Fruit fly (Drosophila melanogaster): ENCODE measurements around the gene CG5262.

Gene CG5262

DNA sequence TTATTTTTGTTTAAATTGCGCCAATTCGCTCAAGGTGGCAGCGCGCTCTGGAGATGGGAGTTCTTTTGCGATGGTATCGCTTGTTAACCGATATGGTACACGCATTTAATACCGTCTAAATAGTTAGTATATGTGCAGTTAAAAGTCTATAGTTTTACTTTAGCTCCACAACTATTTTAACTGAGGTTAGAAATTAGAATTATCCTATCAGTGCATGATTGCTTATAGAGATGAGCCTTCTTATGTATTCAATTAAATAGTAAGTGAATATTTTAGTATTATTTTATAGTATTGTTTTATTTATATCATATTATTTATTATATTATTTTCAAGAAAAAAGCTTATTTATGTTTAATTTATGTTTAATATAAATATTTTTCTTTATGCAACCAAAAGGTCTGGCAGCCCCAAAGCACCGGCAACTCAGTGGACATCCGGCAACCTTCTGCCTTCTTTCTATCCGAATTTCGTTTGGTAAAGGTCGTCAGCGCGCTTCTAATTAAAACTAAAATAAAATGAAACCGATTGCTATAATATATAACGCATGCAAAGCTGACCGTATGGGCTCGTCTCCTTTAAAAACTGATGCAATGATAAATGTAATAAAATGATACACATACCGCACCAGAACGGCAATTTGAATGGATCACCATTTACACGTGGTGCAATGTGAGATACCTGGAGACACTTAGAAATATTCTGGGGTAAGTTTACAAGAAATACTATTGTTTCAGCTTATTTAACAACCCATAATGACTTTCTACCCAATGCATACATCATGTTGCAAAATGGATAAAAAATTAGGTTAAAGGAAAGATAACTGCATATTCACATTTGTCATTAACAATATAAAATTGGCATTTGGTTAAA, 22.8 kb upstream of the CG5262 start, which contains the start of gene CG5199 (continued):
- peak; percentile 52 for TF ChIP-seq CG31627 (GFP tag; optimal IDR thresholded peaks at IDR 0.05)
- TF ChIP-seq CG6854 (GFP tag; optimal IDR thresholded peaks at IDR 0.05) = no peak
- TF ChIP-seq CG10631 (GFP tag; optimal IDR thresholded peaks at IDR 0.05) = peak; percentile 82
- TF ChIP-seq Sox15 (GFP tag; optimal IDR thresholded peaks at IDR 0.05) = peak; percentile 37
- TF ChIP-seq Lpt (GFP tag; optimal IDR thresholded peaks at IDR 0.05) = peak; percentile 35
- TF ChIP-seq dsx (GFP tag; optimal IDR thresholded peaks at IDR 0.05; ENCODE audit: poor library complexity, severe bottlenecking) = no peak
- TF ChIP-seq CG1621 (tag; optimal IDR thresholded peaks at IDR 0.05) = no peak
- no peak for TF ChIP-seq CG9139 (GFP tag; optimal IDR thresholded peaks at IDR 0.05)
- no peak for TF ChIP-seq Eip75B (GFP tag; optimal IDR thresholded peaks at IDR 0.05)
- peak; percentile 48; the same call in 1 of the 2 replicates for TF ChIP-seq CG11294 (GFP tag; IDR thresholded peaks at IDR 0.05)
- TF ChIP-seq spab (GFP tag; optimal IDR thresholded peaks at IDR 0.05) = no peak
- peak; percentile 50 for TF ChIP-seq esn (GFP tag; optimal IDR thresholded peaks at IDR 0.05)
- peak; percentile 53 for TF ChIP-seq CG11902 (GFP tag; optimal IDR thresholded peaks at IDR 0.05)
- no peak for TF ChIP-seq fd59A (GFP tag; optimal IDR thresholded peaks at IDR 0.05)
- no peak for TF ChIP-seq CG6276 (GFP tag; optimal IDR thresholded peaks at IDR 0.05)
- TF ChIP-seq CG8632 (GFP tag; optimal IDR thresholded peaks at IDR 0.05) = peak; percentile 33
- peak; percentile 63 for TF ChIP-seq CG32006 (GFP tag; optimal IDR thresholded peaks at IDR 0.05)
- peak; percentile 5 for TF ChIP-seq CG7368 (GFP tag; optimal IDR thresholded peaks at IDR 0.05)
- peak; percentile 84 for TF ChIP-seq svp (GFP tag)
- no peak; the same call in 2 of the 3 replicates for TF ChIP-seq eg (GFP tag; IDR thresholded peaks at IDR 0.05)
- TF ChIP-seq Sox102F (GFP tag; optimal IDR thresholded peaks at IDR 0.05) = peak; percentile 1
- TF ChIP-seq CG3919 (GFP tag; optimal IDR thresholded peaks at IDR 0.05) = peak; percentile 68
- TF ChIP-seq Met (GFP tag; optimal IDR thresholded peaks at IDR 0.05) = no peak

- peak; percentile 49 for TF ChIP-seq svp (GFP tag)
- TF ChIP-seq achi (GFP tag; optimal IDR thresholded peaks at IDR 0.05) = no peak
- TF ChIP-seq CG8319 (GFP tag; optimal IDR thresholded peaks at IDR 0.05) = no peak
Measured at dm6 chr3L:20448773-20449172, 18.5 kb upstream of the CG5262 start.

dm6 chr3L:20447957-20448356, 17.7 kb upstream of the CG5262 start:
- no peak for TF ChIP-seq CG7368 (GFP tag; optimal IDR thresholded peaks at IDR 0.05)
- TF ChIP-seq Eip93F (GFP tag; optimal IDR thresholded peaks at IDR 0.05) = peak; percentile 28
- peak; percentile 65 for TF ChIP-seq vri (GFP tag; optimal IDR thresholded peaks at IDR 0.05)
- TF ChIP-seq CG10669 (GFP tag; optimal IDR thresholded peaks at IDR 0.05) = no peak
- TF ChIP-seq CG6808 (GFP tag; optimal IDR thresholded peaks at IDR 0.05) = no peak
- TF ChIP-seq fd85E (GFP tag; optimal IDR thresholded peaks at IDR 0.05) = no peak
- TF ChIP-seq svp (GFP tag) = peak; percentile 11
- TF ChIP-seq Met (GFP tag; optimal IDR thresholded peaks at IDR 0.05) = peak; percentile 23
- TF ChIP-seq Smox (GFP tag; optimal IDR thresholded peaks at IDR 0.05) = peak; percentile 30
- no peak for TF ChIP-seq CG3032 (tag; optimal IDR thresholded peaks at IDR 0.05)
- no peak for TF ChIP-seq Ets96B (tag; optimal IDR thresholded peaks at IDR 0.05)
- no peak for TF ChIP-seq CG3919 (GFP tag; optimal IDR thresholded peaks at IDR 0.05)
- TF ChIP-seq fkh (GFP tag; optimal IDR thresholded peaks at IDR 0.05) = peak; percentile 81
- peak; percentile 60 for TF ChIP-seq Blimp-1 (GFP tag; optimal IDR thresholded peaks at IDR 0.05)
- peak; percentile 7 for TF ChIP-seq dsx (GFP tag; optimal IDR thresholded peaks at IDR 0.05; ENCODE audit: poor library complexity, severe bottlenecking)
- TF ChIP-seq CG11902 (GFP tag; optimal IDR thresholded peaks at IDR 0.05) = no peak
- peak; percentile 18 for TF ChIP-seq Sox102F (GFP tag; optimal IDR thresholded peaks at IDR 0.05)
- peak; percentile 73 for TF ChIP-seq CG6854 (GFP tag; optimal IDR thresholded peaks at IDR 0.05)
- no peak for TF ChIP-seq Lpt (GFP tag; optimal IDR thresholded peaks at IDR 0.05)
- TF ChIP-seq cyc (GFP tag; optimal IDR thresholded peaks at IDR 0.05) = no peak
- TF ChIP-seq OdsH (GFP tag; optimal IDR thresholded peaks at IDR 0.05) = no peak
- TF ChIP-seq CG34406 (GFP tag; optimal IDR thresholded peaks at IDR 0.05) = peak; percentile 32
- TF ChIP-seq esn (GFP tag; optimal IDR thresholded peaks at IDR 0.05) = peak; percentile 42
- TF ChIP-seq CG16779 (tag; optimal IDR thresholded peaks at IDR 0.05) = no peak
- TF ChIP-seq CG8632 (GFP tag; optimal IDR thresholded peaks at IDR 0.05) = peak; percentile 32
- TF ChIP-seq CG6163 (GFP tag; IDR thresholded peaks at IDR 0.05) = no peak
- TF ChIP-seq Eip78C (GFP tag) = peak; percentile 70

All from whole organism, prepupa.